Worm (Caenorhabditis elegans) whole organism, L2 larva: ENCODE data around the gene srlf-26.

Source experiments
- lin-13 ChIP-seq: fragments of 150-350 bp; optimal IDR thresholded peaks from 2 replicates; lab custom pipeline; 2014; ENCODE audit warnings: missing biosample characterization, missing genetic modification reagents, missing genetic modification characterization
- nhr-21 ChIP-seq: fragments of 150-350 bp; optimal IDR thresholded peaks from 2 replicates; lab custom pipeline; 2014; ENCODE audit warnings: missing biosample characterization, missing genetic modification characterization
- unc-55 ChIP-seq: fragments of 150-350 bp; sonication (generic microtip); optimal IDR thresholded peaks from 3 replicates; lab custom pipeline; 2014; ENCODE audit warnings: missing biosample characterization, missing genetic modification reagents, missing genetic modification characterization
- unc-62 ChIP-seq: fragments of 150-350 bp; optimal IDR thresholded peaks from 2 replicates; lab custom pipeline; 2014; ENCODE audit warnings: missing biosample characterization, missing genetic modification reagents, missing genetic modification characterization
- ztf-11 ChIP-seq: sonication (generic microtip); optimal IDR thresholded peaks from 2 replicates; lab custom pipeline; 2017; ENCODE audit warnings: missing biosample characterization, missing genetic modification characterization

- TF ChIP-seq ztf-11 (tag; lab: Kevin White, UChicago) (no peak), unc-55 (no peak), lin-13 (no peak), unc-62 (no peak), nhr-21 (tag; lab: Kevin White, UChicago) (no peak)
These were observed 31.6 kb downstream of the srlf-26 start for ce11 chrIV:13710367-13710766.
